Fruit fly (Drosophila melanogaster): ENCODE measurements around the gene wac.
A peak's percentile ranks its signal among the peaks of the same experiment; 100 is the strongest.

The wac gene

DNA sequence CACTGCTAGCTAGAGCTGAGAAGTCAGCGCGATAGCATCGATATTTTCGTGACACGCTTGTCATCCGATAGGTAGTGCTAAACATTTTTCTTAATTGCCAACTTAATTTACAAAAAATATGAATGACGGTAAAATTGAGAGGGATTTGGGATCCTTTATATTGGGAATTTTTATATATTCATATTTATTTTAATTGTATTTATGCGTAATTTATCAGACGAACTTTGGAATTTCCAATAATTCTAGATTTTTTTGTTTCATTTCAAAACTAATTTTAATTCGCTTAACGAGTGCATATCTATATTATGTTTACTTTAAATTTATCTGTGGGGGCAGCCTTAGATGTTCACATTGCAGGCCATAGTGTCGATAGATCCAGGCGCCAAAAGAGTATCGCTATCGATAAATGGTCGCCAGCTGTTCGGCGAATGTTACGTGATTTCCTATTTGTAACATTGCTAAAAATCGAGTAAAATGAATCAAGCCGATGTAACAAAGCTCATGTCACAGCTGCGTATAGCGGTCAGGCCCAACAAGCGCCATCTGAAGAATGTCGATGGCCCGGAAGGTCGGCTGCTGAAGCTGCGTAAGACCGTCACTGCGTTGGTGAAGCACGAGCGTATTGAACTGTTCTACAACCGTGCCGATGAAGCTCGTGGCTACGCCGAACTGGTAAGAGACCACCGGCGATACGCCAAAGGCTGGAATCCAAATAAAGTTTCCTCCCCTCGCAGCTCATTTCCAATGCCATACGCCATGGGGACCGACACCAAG is 6.6 kb downstream of the wac start, which contains the start of the genes Tudor-SN and mRpL17 (continued):
- TF ChIP-seq CG1603 (tag; optimal IDR thresholded peaks at IDR 0.05) (peak; percentile 34), fru (optimal IDR thresholded peaks at IDR 0.05) (no peak), CG30020 (tag; optimal IDR thresholded peaks at IDR 0.05) (peak; percentile 81), Mes4 (GFP tag; optimal IDR thresholded peaks at IDR 0.05) (no peak), fd3F (GFP tag; optimal IDR thresholded peaks at IDR 0.05) (no peak), phol (tag; optimal IDR thresholded peaks at IDR 0.05) (peak; percentile 67), CG4282 (GFP tag; optimal IDR thresholded peaks at IDR 0.05) (no peak), ems (GFP tag; optimal IDR thresholded peaks at IDR 0.05) (peak; percentile 32), scrt (GFP tag; optimal IDR thresholded peaks at IDR 0.05) (peak; percentile 11), chinmo (GFP tag; IDR thresholded peaks at IDR 0.05; ENCODE audit: partially characterized antibody) (peak; percentile 92; the same call in 2 of the 4 replicates), CG34376 (GFP tag; optimal IDR thresholded peaks at IDR 0.05) (peak; percentile 11), ERR (GFP tag; optimal IDR thresholded peaks at IDR 0.05) (no peak), Aef1 (GFP tag; IDR thresholded peaks at IDR 0.05) (no peak), Ssrp (tag; optimal IDR thresholded peaks at IDR 0.05) (peak; percentile 8), pnt (GFP tag; optimal IDR thresholded peaks at IDR 0.05) (no peak), nerfin-1 (tag; optimal IDR thresholded peaks at IDR 0.05) (peak; percentile 37), nerfin-2 (GFP tag; IDR thresholded peaks at IDR 0.05; ENCODE audit: partially characterized antibody) (peak; percentile 93), Taf1 (GFP tag; IDR thresholded peaks at IDR 0.05) (no peak), Blimp-1 (GFP tag; optimal IDR thresholded peaks at IDR 0.05) (no peak), CG17612 (GFP tag; IDR thresholded peaks at IDR 0.05) (no peak), crp (GFP tag; optimal IDR thresholded peaks at IDR 0.05) (peak in 1 of 2 experiments; percentile 83), br (optimal IDR thresholded peaks at IDR 0.05) (no peak), CG3726 (GFP tag; IDR thresholded peaks at IDR 0.05) (no peak), hkb (optimal IDR thresholded peaks at IDR 0.05) (no peak), hkb (GFP tag; IDR thresholded peaks at IDR 0.05) (no peak), Gug (GFP tag; IDR thresholded peaks at IDR 0.05) (peak; percentile 54; the same call in 1 of the 4 replicates), CG9932 (GFP tag; IDR thresholded peaks at IDR 0.05) (peak; percentile 85), aop (GFP tag; IDR thresholded peaks at IDR 0.05) (no peak), tll (GFP tag; optimal IDR thresholded peaks at IDR 0.05) (no peak), trh (GFP tag; optimal IDR thresholded peaks at IDR 0.05) (no peak), CG10431 (GFP tag; optimal IDR thresholded peaks at IDR 0.05) (peak; percentile 54), tin (GFP tag; optimal IDR thresholded peaks at IDR 0.05) (peak; percentile 30), Dad (GFP tag; optimal IDR thresholded peaks at IDR 0.05) (no peak), HLHmδ (GFP tag; optimal IDR thresholded peaks at IDR 0.05) (no peak), CG17361 (GFP tag; IDR thresholded peaks at IDR 0.05) (peak; percentile 66; the same call in 2 of the 3 replicates), CG9609 (GFP tag; optimal IDR thresholded peaks at IDR 0.05) (no peak), CG1832 (GFP tag; optimal IDR thresholded peaks at IDR 0.05) (no peak), CG7786 (GFP tag; optimal IDR thresholded peaks at IDR 0.05) (no peak), Gsc (GFP tag; IDR thresholded peaks at IDR 0.05) (no peak), pita (GFP tag; optimal IDR thresholded peaks at IDR 0.05) (no peak), Dip3 (GFP tag; optimal IDR thresholded peaks at IDR 0.05) (peak; percentile 39), Poxn (GFP tag; IDR thresholded peaks at IDR 0.05) (no peak), Rx (GFP tag; IDR thresholded peaks at IDR 0.05) (no peak), ken (GFP tag; IDR thresholded peaks at IDR 0.05) (no peak), corto (GFP tag; optimal IDR thresholded peaks at IDR 0.05) (peak; percentile 70), H2.0 (GFP tag; IDR thresholded peaks at IDR 0.05) (no peak; the same call in 1 of the 2 replicates), pb (GFP tag; optimal IDR thresholded peaks at IDR 0.05) (no peak), Scr (GFP tag; IDR thresholded peaks at IDR 0.05; ENCODE audit: partially characterized antibody) (peak; percentile 97), z (GFP tag; IDR thresholded peaks at IDR 0.05) (no peak), pros (GFP tag; optimal IDR thresholded peaks at IDR 0.05) (no peak)

Measured in whole organism, embryonic.